Worm (Caenorhabditis elegans): ENCODE measurements around the gene hsp-90.

DNA sequence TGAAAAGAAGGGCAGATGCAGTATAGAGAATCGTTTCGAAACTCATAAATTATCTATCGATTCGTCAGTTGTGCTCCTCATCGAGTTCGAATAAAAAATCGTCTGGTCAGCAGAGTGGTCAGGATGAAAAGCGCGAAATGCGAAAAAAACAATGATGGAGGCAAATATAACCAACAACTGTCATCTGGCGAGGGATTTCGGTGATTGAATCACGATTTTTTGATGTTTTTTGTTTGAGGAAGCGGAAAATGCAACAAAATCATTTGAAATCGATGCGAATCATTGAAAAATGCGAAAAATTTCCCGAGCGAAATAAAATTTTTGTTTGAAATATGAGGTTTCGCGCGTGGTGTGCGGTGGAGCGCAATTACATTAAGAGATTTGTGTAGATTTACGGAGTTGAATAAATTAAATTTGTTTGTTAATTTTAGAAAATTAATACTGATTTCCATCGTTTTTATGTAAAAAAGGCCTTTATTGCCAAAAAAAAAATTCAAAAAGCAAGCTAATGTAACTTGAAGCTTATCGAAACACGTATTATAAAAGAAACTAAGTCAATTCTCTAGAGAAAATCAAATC is 49.6 kb downstream of the hsp-90 start, which contains the start of gene unc-61:
- peak; percentile 1 for TF ChIP-seq mep-1 (tag; optimal IDR thresholded peaks at IDR 0.05)
- TF ChIP-seq snpc-4 (tag; optimal IDR thresholded peaks at IDR 0.05), result no peak
- TF ChIP-seq nhr-2 (tag; optimal IDR thresholded peaks at IDR 0.05), result no peak
- no peak for TF ChIP-seq unc-39 (tag; optimal IDR thresholded peaks at IDR 0.05)

Data from whole organism, mixed stage, embryonic.